Worm (Caenorhabditis elegans): ENCODE data around the gene srx-136.

- TF ChIP-seq mep-1 (tag; optimal IDR thresholded peaks at IDR 0.05) (no peak), unc-62 (GFP tag; optimal IDR thresholded peaks at IDR 0.05) (no peak), nhr-237 (tag; optimal IDR thresholded peaks at IDR 0.05) (no peak), elt-1 (tag; optimal IDR thresholded peaks at IDR 0.05; ENCODE audit: borderline replicate concordance, insufficient read depth) (no peak), zip-8 (tag; optimal IDR thresholded peaks at IDR 0.05) (no peak), pha-4 (tag; optimal IDR thresholded peaks at IDR 0.05) (no peak), mls-2 (tag; optimal IDR thresholded peaks at IDR 0.05) (no peak), unc-39 (tag; optimal IDR thresholded peaks at IDR 0.05) (no peak), nhr-76 (tag; optimal IDR thresholded peaks at IDR 0.05) (no peak), mab-5 (tag; optimal IDR thresholded peaks at IDR 0.05) (no peak)
These were observed 51.1 kb downstream of the srx-136 start for ce11 chrV:13908120-13908915.

Measured in whole organism, mixed stage, embryonic.